Worm (Caenorhabditis elegans) whole organism, midembryonic: Measurements from ENCODE around the gene coa-4.

Source experiments
- T22C8.4 ChIP-seq: fragments of 200-800 bp; sonication (Bioruptor generic); IDR thresholded peaks from 2 replicates; pipeline ENCODE4 v1.3.6; 2022; ENCODE audit warnings: missing genetic modification characterization, missing compliant biosample characterization
- flt-1 ChIP-seq: fragments of 200-800 bp; sonication (Bioruptor generic); IDR thresholded peaks from 2 replicates; pipeline ENCODE4 v1.3.6; 2022; ENCODE audit warnings: missing genetic modification characterization, missing compliant biosample characterization
- tab-1 ChIP-seq: fragments of 200-800 bp; sonication (Bioruptor generic); IDR thresholded peaks from 2 replicates; pipeline ENCODE4 v1.3.6; 2022; ENCODE audit warnings: missing genetic modification characterization, missing compliant biosample characterization
- ztf-29 ChIP-seq: fragments of 200-800 bp; sonication (Bioruptor generic); IDR thresholded peaks from 2 replicates; pipeline ENCODE4 v1.3.6; 2022; ENCODE audit warnings: missing genetic modification reagents, missing genetic modification characterization, missing compliant biosample characterization

- no peak for TF ChIP-seq ztf-29 (GFP tag; lab: Robert Waterston, UW)
- no peak for TF ChIP-seq T22C8.4 (GFP tag; lab: Robert Waterston, UW)
- TF ChIP-seq tab-1 (GFP tag; lab: Robert Waterston, UW), result no peak
- no peak for TF ChIP-seq flt-1 (GFP tag; lab: Robert Waterston, UW)
Observed at ce11 chrIV:9300127-9300526, 35.3 kb downstream of the coa-4 start, which contains the start of gene F49C12.3.
